Fruit fly (Drosophila melanogaster) whole organism, embryonic: Measurements from ENCODE around the gene Cand1.
A peak's percentile ranks its signal among the peaks of the same experiment; 100 is the strongest.

Source experiments
- Awh ChIP-seq: fragments of 200-800 bp; sonication (Bioruptor generic); IDR thresholded peaks from 2 replicates; pipeline ENCODE4, ENCODE4 v1.3.6; 2022; ENCODE audit warnings: missing biosample characterization, missing genetic modification characterization
- BEAF-32 ChIP-seq: fragments of 200-800 bp; sonication (Bioruptor generic); optimal IDR thresholded peaks from 3 replicates; lab custom pipeline; 2017; ENCODE audit warnings: missing biosample characterization, missing genetic modification characterization, mild to moderate bottlenecking, moderate library complexity, missing genetic modification reagents
- CG11247 ChIP-seq: fragments of 200-800 bp; sonication (Bioruptor generic); IDR thresholded peaks from 2 replicates; pipeline ENCODE4 v1.3.6; 2022; ENCODE audit warnings: missing biosample characterization, missing genetic modification characterization
- CG11398 ChIP-seq: fragments of 200-800 bp; sonication (Bioruptor generic); optimal IDR thresholded peaks from 2 replicates; lab custom pipeline; 2016; ENCODE audit warnings: missing biosample characterization, missing genetic modification characterization
- CG11456 ChIP-seq: fragments of 200-800 bp; sonication (Bioruptor generic); IDR thresholded peaks from 3 replicates; pipeline ENCODE4 v1.3.6; 2022; ENCODE audit warnings: missing biosample characterization, missing genetic modification characterization
- CG13287 ChIP-seq: fragments of 200-800 bp; sonication (Bioruptor generic); IDR thresholded peaks from 2 replicates; pipeline ENCODE4 v1.3.6; 2022; ENCODE audit warnings: missing biosample characterization, missing genetic modification characterization; ENCODE audit not compliant: partially characterized antibody
- CG14710 ChIP-seq: fragments of 200-800 bp; sonication (Bioruptor generic); optimal IDR thresholded peaks from 3 replicates; lab custom pipeline; 2019; ENCODE audit warnings: missing biosample characterization, mild to moderate bottlenecking, missing genetic modification characterization, moderate library complexity
- CG15601 ChIP-seq: fragments of 200-800 bp; sonication (Bioruptor generic); optimal IDR thresholded peaks from 3 replicates; lab custom pipeline; 2019; ENCODE audit warnings: missing biosample characterization, mild to moderate bottlenecking, missing genetic modification characterization, moderate library complexity
- CG1647 ChIP-seq: fragments of 200-800 bp; sonication (Bioruptor generic); optimal IDR thresholded peaks from 3 replicates; lab custom pipeline; 2016; ENCODE audit warnings: missing biosample characterization, missing genetic modification characterization
- CG16779 ChIP-seq: fragments of 200-800 bp; sonication (Bioruptor generic); IDR thresholded peaks from 2 replicates; pipeline ENCODE4 v1.3.6; 2022; ENCODE audit warnings: missing biosample characterization, missing genetic modification characterization
- CG2678 ChIP-seq: fragments of 200-800 bp; sonication (Bioruptor generic); optimal IDR thresholded peaks from 3 replicates; lab custom pipeline; 2019; ENCODE audit warnings: missing biosample characterization, mild to moderate bottlenecking, missing genetic modification characterization, moderate library complexity
- CG3065 ChIP-seq: fragments of 200-800 bp; sonication (Bioruptor generic); optimal IDR thresholded peaks from 2 replicates; lab custom pipeline; 2016; ENCODE audit warnings: missing biosample characterization, missing genetic modification characterization
- CG33557 ChIP-seq: fragments of 200-800 bp; sonication (Bioruptor generic); optimal IDR thresholded peaks from 2 replicates; lab custom pipeline; 2019; ENCODE audit warnings: missing biosample characterization, mild to moderate bottlenecking, missing genetic modification characterization, moderate library complexity
- CG34422 ChIP-seq: fragments of 200-800 bp; sonication (Bioruptor generic); IDR thresholded peaks from 3 replicates; pipeline ENCODE4 v1.3.6; 2022; ENCODE audit warnings: missing biosample characterization, missing genetic modification characterization
- CG4282 ChIP-seq: fragments of 200-800 bp; sonication (Bioruptor generic); optimal IDR thresholded peaks from 2 replicates; lab custom pipeline; 2016; ENCODE audit warnings: missing biosample characterization, missing genetic modification characterization
- CG6813 ChIP-seq: fragments of 200-800 bp; sonication (Bioruptor generic); optimal IDR thresholded peaks from 2 replicates; lab custom pipeline; 2017; ENCODE audit warnings: missing biosample characterization, missing genetic modification characterization, mild to moderate bottlenecking, moderate library complexity, missing genetic modification reagents
- CG8359 ChIP-seq: fragments of 200-800 bp; sonication (Bioruptor generic); optimal IDR thresholded peaks from 2 replicates; lab custom pipeline; 2017; ENCODE audit warnings: missing biosample characterization, mild to moderate bottlenecking, missing genetic modification characterization, borderline replicate concordance
- CTCF ChIP-seq: fragments of 200-800 bp; sonication (Bioruptor generic); optimal IDR thresholded peaks from 2 replicates; lab custom pipeline; 2017; ENCODE audit warnings: missing biosample characterization, mild to moderate bottlenecking, missing genetic modification characterization, moderate library complexity
- CoRest ChIP-seq: fragments of 200-800 bp; sonication (Bioruptor generic); optimal IDR thresholded peaks from 3 replicates; lab custom pipeline; 2018; ENCODE audit warnings: missing biosample characterization, mild to moderate bottlenecking, missing genetic modification characterization, moderate library complexity
- D19B ChIP-seq: fragments of 200-800 bp; sonication (Bioruptor generic); optimal IDR thresholded peaks from 2 replicates; lab custom pipeline; 2017; ENCODE audit warnings: missing biosample characterization, mild to moderate bottlenecking, missing genetic modification characterization
- Dfd ChIP-seq, 2 experiments: fragments of >200 bp; optimal IDR thresholded peaks; 2 replicates each; lab custom pipeline; 2017; ENCODE audit warnings: missing biosample characterization in 2 of 2, missing genetic modification characterization in 2 of 2
- Dll ChIP-seq: fragments of 200-800 bp; sonication (Bioruptor generic); IDR thresholded peaks from 4 replicates; pipeline ENCODE4 v1.3.6; 2022; ENCODE audit warnings: missing biosample characterization, missing genetic modification characterization; ENCODE audit not compliant: partially characterized antibody
- Dp ChIP-seq: fragments of 200-800 bp; sonication (Bioruptor generic); optimal IDR thresholded peaks from 2 replicates; lab custom pipeline; 2018; ENCODE audit warnings: missing biosample characterization, mild to moderate bottlenecking, missing genetic modification characterization, moderate library complexity
- Myb ChIP-seq: fragments of 200-800 bp; sonication (Bioruptor generic); optimal IDR thresholded peaks from 2 replicates; lab custom pipeline; 2016; ENCODE audit warnings: missing biosample characterization, missing genetic modification characterization
- Rx ChIP-seq: fragments of 200-800 bp; sonication (Bioruptor generic); IDR thresholded peaks from 2 replicates; pipeline ENCODE4 v1.3.6; 2022; ENCODE audit warnings: missing biosample characterization, missing genetic modification characterization
- Sox100B ChIP-seq: fragments of 200-800 bp; sonication (Bioruptor generic); optimal IDR thresholded peaks from 3 replicates; lab custom pipeline; 2018; ENCODE audit warnings: missing biosample characterization, mild to moderate bottlenecking, missing genetic modification characterization
- Stat92E ChIP-seq, 3 experiments: fragments of >200 bp in 2 of 3; fragments of 200-800 bp in 1 of 3; sonication (Bioruptor generic) in 1 of 3; optimal IDR thresholded peaks; 2 replicates each; lab custom pipeline; 2017 to 2019; ENCODE audit warnings: missing biosample characterization in 3 of 3, missing genetic modification characterization in 3 of 3, mild to moderate bottlenecking in 1 of 3, moderate library complexity in 1 of 3
- Taf1 ChIP-seq: fragments of 200-800 bp; sonication (Bioruptor generic); IDR thresholded peaks from 2 replicates; pipeline ENCODE4 v1.3.6; 2022; ENCODE audit warnings: missing biosample characterization, missing genetic modification characterization
- az2 ChIP-seq: fragments of 200-800 bp; sonication (Bioruptor generic); optimal IDR thresholded peaks from 3 replicates; lab custom pipeline; 2016; ENCODE audit warnings: missing biosample characterization, missing genetic modification characterization
- bbx ChIP-seq: fragments of 200-800 bp; sonication (Bioruptor generic); IDR thresholded peaks from 2 replicates; pipeline ENCODE4 v1.3.6; 2022; ENCODE audit warnings: missing biosample characterization, missing genetic modification characterization; ENCODE audit not compliant: partially characterized antibody
- corto ChIP-seq: fragments of 200-800 bp; sonication (Bioruptor generic); optimal IDR thresholded peaks from 2 replicates; lab custom pipeline; 2016; ENCODE audit warnings: missing biosample characterization, mild to moderate bottlenecking, missing genetic modification characterization, moderate library complexity
- dmrt99B ChIP-seq: fragments of 200-800 bp; sonication (Bioruptor generic); optimal IDR thresholded peaks from 2 replicates; lab custom pipeline; 2018; ENCODE audit warnings: missing biosample characterization, mild to moderate bottlenecking, missing genetic modification characterization, moderate library complexity
- fru ChIP-seq: fragments of >200 bp; optimal IDR thresholded peaks from 2 replicates; lab custom pipeline; 2017
- fu2 ChIP-seq: fragments of 200-800 bp; sonication (Bioruptor generic); optimal IDR thresholded peaks from 2 replicates; lab custom pipeline; 2016; ENCODE audit warnings: missing biosample characterization, missing genetic modification characterization
- gsb-n ChIP-seq: fragments of 200-800 bp; sonication (Bioruptor generic); optimal IDR thresholded peaks from 3 replicates; lab custom pipeline; 2018; ENCODE audit warnings: missing biosample characterization, mild to moderate bottlenecking, missing genetic modification characterization
- lbe ChIP-seq: fragments of 200-800 bp; sonication (Bioruptor generic); optimal IDR thresholded peaks from 2 replicates; lab custom pipeline; 2016; ENCODE audit warnings: missing biosample characterization, mild to moderate bottlenecking, missing genetic modification characterization
- lov ChIP-seq, 2 experiments: fragments of 200-800 bp in 1 of 2; fragments of >200 bp in 1 of 2; sonication (Bioruptor generic) in 1 of 2; IDR thresholded peaks in 1 of 2; optimal IDR thresholded peaks in 1 of 2; 2 replicates in 1 of 2; 3 replicates in 1 of 2; pipeline versions ENCODE4 v1.3.6 to Lab custom; 2017 to 2022; ENCODE audit warnings: missing biosample characterization in 1 of 2, missing genetic modification characterization in 1 of 2
- mld ChIP-seq: fragments of 200-800 bp; sonication (Bioruptor generic); IDR thresholded peaks from 3 replicates; pipeline ENCODE4 v1.3.6; 2022; ENCODE audit warnings: missing biosample characterization, missing genetic modification characterization; ENCODE audit not compliant: partially characterized antibody
- nerfin-1 ChIP-seq: fragments of 200-800 bp; sonication (Bioruptor generic); optimal IDR thresholded peaks from 3 replicates; lab custom pipeline; 2019; ENCODE audit warnings: missing biosample characterization, mild to moderate bottlenecking, missing genetic modification characterization, moderate library complexity
- rib ChIP-seq: fragments of 200-800 bp; sonication (Bioruptor generic); IDR thresholded peaks from 2 replicates; pipeline ENCODE4 v1.3.6; 2022; ENCODE audit warnings: missing biosample characterization, missing genetic modification characterization
- sc ChIP-seq, 3 experiments: fragments of >200 bp in 2 of 3; fragments of 200-800 bp in 1 of 3; sonication (Bioruptor generic) in 1 of 3; optimal IDR thresholded peaks; 2 replicates in 2 of 3; 3 replicates in 1 of 3; lab custom pipeline; 2017; ENCODE audit warnings: mild to moderate bottlenecking in 1 of 3, missing biosample characterization in 1 of 3, missing genetic modification characterization in 1 of 3, missing genetic modification reagents in 1 of 3
- sd ChIP-seq: fragments of 200-800 bp; sonication (Bioruptor generic); optimal IDR thresholded peaks from 3 replicates; lab custom pipeline; 2018; ENCODE audit warnings: missing biosample characterization, mild to moderate bottlenecking, missing genetic modification characterization, moderate library complexity
- seq ChIP-seq: fragments of 200-800 bp; sonication (Bioruptor generic); IDR thresholded peaks from 2 replicates; pipeline ENCODE4 v1.3.6; 2022; ENCODE audit warnings: missing biosample characterization, missing genetic modification characterization
- sima ChIP-seq: fragments of 200-800 bp; sonication (Bioruptor generic); optimal IDR thresholded peaks from 2 replicates; lab custom pipeline; 2016; ENCODE audit warnings: missing biosample characterization, missing genetic modification characterization
- slou ChIP-seq: fragments of 200-800 bp; sonication (Bioruptor generic); optimal IDR thresholded peaks from 3 replicates; lab custom pipeline; 2016; ENCODE audit warnings: missing biosample characterization, missing genetic modification characterization
- sna ChIP-seq: fragments of 200-800 bp; sonication (Bioruptor generic); IDR thresholded peaks from 2 replicates; pipeline ENCODE4 v1.3.6; 2022; ENCODE audit warnings: missing biosample characterization, missing genetic modification characterization; ENCODE audit not compliant: partially characterized antibody
- so ChIP-seq: fragments of 200-800 bp; sonication (Bioruptor generic); IDR thresholded peaks from 3 replicates; pipeline ENCODE4 v1.3.6; 2022; ENCODE audit warnings: missing biosample characterization, missing genetic modification characterization
- sr ChIP-seq: fragments of 200-800 bp; sonication (Bioruptor generic); IDR thresholded peaks from 3 replicates; pipeline ENCODE4 v1.3.6; 2022; ENCODE audit warnings: missing biosample characterization, missing genetic modification characterization
- vnd ChIP-seq: fragments of 200-800 bp; sonication (Bioruptor generic); IDR thresholded peaks from 3 replicates; pipeline ENCODE4 v1.3.6; 2022; ENCODE audit warnings: missing biosample characterization, missing genetic modification characterization; ENCODE audit not compliant: partially characterized antibody

Cand1 gene

DNA sequence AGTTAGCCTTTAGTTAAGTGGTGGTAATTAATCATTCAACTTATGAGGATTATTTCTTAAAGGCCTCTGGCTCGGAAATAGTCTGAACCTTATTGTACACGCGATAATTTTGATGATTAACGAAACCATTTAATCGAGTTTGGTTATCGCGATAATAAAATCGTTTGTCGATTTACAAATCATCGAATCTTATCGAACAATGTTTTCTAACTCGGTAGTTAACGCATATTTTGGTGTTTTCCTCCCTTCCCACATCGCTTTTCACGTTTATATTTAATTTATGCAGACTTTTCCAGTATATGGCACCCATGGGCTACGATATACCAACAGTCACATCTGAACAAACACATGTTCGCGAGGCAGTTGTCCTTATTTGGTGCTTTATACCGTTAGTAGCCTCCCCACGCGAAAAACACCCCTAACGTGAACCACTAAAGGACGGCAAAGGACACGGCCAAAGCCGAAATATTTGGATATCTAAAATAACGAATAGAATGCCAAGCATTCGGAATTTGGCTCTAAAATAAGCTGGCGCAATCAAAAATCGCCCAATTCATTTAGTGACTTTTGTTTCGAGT is 18.4 kb downstream of the Cand1 start, which contains the start of gene Frmd5 (continued):
- TF ChIP-seq Rx (GFP tag; lab: Robert Waterston, UW) (no peak), D19B (no peak), lov (optimal IDR thresholded peaks at IDR 0.05; lab: Kevin White, UChicago) (no peak), lov (GFP tag; IDR thresholded peaks at IDR 0.05; lab: Robert Waterston, UW) (no peak), gsb-n (tag; lab: Kevin White, UChicago) (no peak), CG1647 (GFP tag; lab: Kevin White, UChicago) (no peak), nerfin-1 (tag; lab: Kevin White, UChicago) (no peak), vnd (no peak), CG16779 (no peak), so (no peak), Dfd (GFP tag; optimal IDR thresholded peaks at IDR 0.05; lab: Kevin White, UChicago) (no peak), Stat92E (GFP tag; optimal IDR thresholded peaks at IDR 0.05; lab: Kevin White, UChicago) (no peak), CG2678 (tag; lab: Kevin White, UChicago) (no peak), CG15601 (tag; lab: Kevin White, UChicago) (no peak), CG14710 (tag; lab: Kevin White, UChicago) (no peak), dmrt99B (no peak), Taf1 (no peak), Dll (GFP tag; lab: Robert Waterston, UW) (peak; percentile 66; the same call in 2 of the 4 replicates), rib (GFP tag; lab: Robert Waterston, UW) (no peak), Dp (GFP tag; lab: Kevin White, UChicago) (no peak), slou (no peak), mld (GFP tag; lab: Robert Waterston, UW) (no peak; the same call in 2 of the 3 replicates), CoRest (tag; lab: Kevin White, UChicago) (no peak), CG3065 (no peak), fru (no peak), CG4282 (GFP tag; lab: Kevin White, UChicago) (no peak), CG6813 (GFP tag; lab: Kevin White, UChicago) (no peak), CG33557 (GFP tag; lab: Kevin White, UChicago) (no peak), CTCF (no peak), CG11398 (no peak), Awh (GFP tag; lab: Robert Waterston, UW) (no peak), sd (tag; lab: Kevin White, UChicago) (no peak), az2 (no peak), seq (GFP tag; lab: Robert Waterston, UW) (peak; percentile 11; the same call in 1 of the 2 replicates), Myb (GFP tag; lab: Kevin White, UChicago) (no peak), CG8359 (GFP tag; lab: Kevin White, UChicago) (no peak), corto (no peak), CG11247 (no peak), fu2 (GFP tag; lab: Kevin White, UChicago) (no peak), Sox100B (GFP tag; lab: Kevin White, UChicago) (no peak), sr (GFP tag; lab: Robert Waterston, UW) (no peak), sc (optimal IDR thresholded peaks at IDR 0.05; lab: Kevin White, UChicago) (no peak), sc (GFP tag; optimal IDR thresholded peaks at IDR 0.05; lab: Kevin White, UChicago) (no peak), CG34422 (GFP tag; lab: Robert Waterston, UW) (no peak), lbe (GFP tag; lab: Kevin White, UChicago) (no peak), CG13287 (GFP tag; lab: Robert Waterston, UW) (peak; percentile 62), BEAF-32 (GFP tag; lab: Kevin White, UChicago) (peak; percentile 21), sna (GFP tag; lab: Robert Waterston, UW) (peak; percentile 44; the same call in 1 of the 2 replicates), CG11456 (GFP tag; lab: Robert Waterston, UW) (no peak), sima (GFP tag; lab: Kevin White, UChicago) (no peak), bbx (GFP tag; lab: Robert Waterston, UW) (peak; percentile 37; the same call in 1 of the 2 replicates)
